Fruit fly (Drosophila melanogaster) whole organism, embryonic: ENCODE data around the gene CG43117.

Experiments used
- Aef1 ChIP-seq: fragments of 200-800 bp; sonication (Bioruptor generic); IDR thresholded peaks from 3 replicates; pipeline ENCODE4 v1.3.6; 2022; ENCODE audit warnings: missing biosample characterization, missing genetic modification characterization
- Awh ChIP-seq: fragments of 200-800 bp; sonication (Bioruptor generic); IDR thresholded peaks from 2 replicates; pipeline ENCODE4, ENCODE4 v1.3.6; 2022; ENCODE audit warnings: missing biosample characterization, missing genetic modification characterization
- B-H2 ChIP-seq: fragments of 200-800 bp; sonication (Bioruptor generic); optimal IDR thresholded peaks from 2 replicates; lab custom pipeline; 2018; ENCODE audit warnings: missing biosample characterization, mild to moderate bottlenecking, missing genetic modification characterization
- CG10654 ChIP-seq: fragments of 200-800 bp; sonication (Bioruptor generic); optimal IDR thresholded peaks from 2 replicates; lab custom pipeline; 2016; ENCODE audit warnings: missing biosample characterization, missing genetic modification characterization
- CG11504 ChIP-seq: fragments of 200-800 bp; sonication (Bioruptor generic); optimal IDR thresholded peaks from 3 replicates; lab custom pipeline; 2019; ENCODE audit warnings: missing biosample characterization, mild to moderate bottlenecking, missing genetic modification characterization, moderate library complexity
- CG11723 ChIP-seq: fragments of 200-800 bp; sonication (Bioruptor generic); optimal IDR thresholded peaks from 2 replicates; lab custom pipeline; 2017; ENCODE audit warnings: missing biosample characterization, mild to moderate bottlenecking, missing genetic modification characterization
- CG12391 ChIP-seq: fragments of 200-800 bp; sonication (Bioruptor generic); optimal IDR thresholded peaks from 3 replicates; lab custom pipeline; 2018; ENCODE audit warnings: missing biosample characterization, mild to moderate bottlenecking, missing genetic modification characterization, moderate library complexity
- CG12744 ChIP-seq: fragments of 200-800 bp; sonication (Bioruptor generic); optimal IDR thresholded peaks from 2 replicates; lab custom pipeline; 2016; ENCODE audit warnings: missing biosample characterization, missing genetic modification characterization
- CG14667 ChIP-seq: fragments of 200-800 bp; sonication (Bioruptor generic); IDR thresholded peaks from 2 replicates; pipeline ENCODE4 v1.3.6; 2022; ENCODE audit warnings: missing biosample characterization, missing genetic modification characterization
- CG17186 ChIP-seq: fragments of 200-800 bp; sonication (Bioruptor generic); optimal IDR thresholded peaks from 3 replicates; lab custom pipeline; 2017; ENCODE audit warnings: missing biosample characterization, missing genetic modification reagents, missing genetic modification characterization
- CG17568 ChIP-seq: fragments of 200-800 bp; sonication (Bioruptor generic); optimal IDR thresholded peaks from 2 replicates; lab custom pipeline; 2018; ENCODE audit warnings: missing biosample characterization, mild to moderate bottlenecking, missing genetic modification characterization, moderate library complexity
- CG2199 ChIP-seq: fragments of 200-800 bp; sonication (Bioruptor generic); IDR thresholded peaks from 3 replicates; pipeline ENCODE4 v1.3.6; 2022; ENCODE audit warnings: missing biosample characterization, missing genetic modification characterization
- CG2712 ChIP-seq: fragments of 200-800 bp; optimal IDR thresholded peaks from 3 replicates; lab custom pipeline; 2019; ENCODE audit warnings: missing biosample characterization, mild to moderate bottlenecking, missing genetic modification characterization, moderate library complexity
- CG32532 ChIP-seq: fragments of 200-800 bp; sonication (Bioruptor generic); IDR thresholded peaks from 2 replicates; pipeline ENCODE4 v1.3.6; 2022; ENCODE audit warnings: missing biosample characterization, missing genetic modification characterization
- CG4820 ChIP-seq: fragments of 200-800 bp; sonication (Bioruptor generic); optimal IDR thresholded peaks from 3 replicates; lab custom pipeline; 2016; ENCODE audit warnings: missing biosample characterization, missing genetic modification characterization
- CG8089 ChIP-seq: fragments of 200-800 bp; sonication (Bioruptor generic); optimal IDR thresholded peaks from 3 replicates; lab custom pipeline; 2016; ENCODE audit warnings: missing biosample characterization, missing genetic modification characterization
- CG8359 ChIP-seq: fragments of 200-800 bp; sonication (Bioruptor generic); optimal IDR thresholded peaks from 2 replicates; lab custom pipeline; 2017; ENCODE audit warnings: missing biosample characterization, mild to moderate bottlenecking, missing genetic modification characterization, borderline replicate concordance
- CG9932 ChIP-seq: fragments of 200-800 bp; sonication (Bioruptor generic); IDR thresholded peaks from 2 replicates; pipeline ENCODE4 v1.3.6; 2022; ENCODE audit warnings: missing biosample characterization, missing genetic modification characterization
- D19A ChIP-seq: fragments of 200-800 bp; optimal IDR thresholded peaks from 3 replicates; lab custom pipeline; 2019; ENCODE audit warnings: missing biosample characterization, mild to moderate bottlenecking, missing genetic modification characterization, moderate library complexity
- Dip2 ChIP-seq: fragments of 200-800 bp; sonication (Bioruptor generic); IDR thresholded peaks from 2 replicates; pipeline ENCODE4 v1.3.6; 2022; ENCODE audit warnings: missing biosample characterization, missing genetic modification characterization
- H15 ChIP-seq: fragments of 200-800 bp; sonication (Bioruptor generic); IDR thresholded peaks from 3 replicates; pipeline ENCODE4 v1.3.6; 2022; ENCODE audit warnings: missing biosample characterization, missing genetic modification characterization
- HLH3B ChIP-seq: fragments of 200-800 bp; sonication (Bioruptor generic); IDR thresholded peaks from 2 replicates; pipeline ENCODE4 v1.3.6; 2022; ENCODE audit warnings: missing biosample characterization, missing genetic modification characterization
- HLH54F ChIP-seq: fragments of 200-800 bp; sonication (Bioruptor generic); optimal IDR thresholded peaks from 3 replicates; lab custom pipeline; 2016; ENCODE audit warnings: missing biosample characterization, missing genetic modification characterization
- HmgZ ChIP-seq: fragments of 200-800 bp; sonication (Bioruptor generic); optimal IDR thresholded peaks from 2 replicates; lab custom pipeline; 2018; ENCODE audit warnings: missing biosample characterization, mild to moderate bottlenecking, missing genetic modification characterization
- Hsf ChIP-seq: fragments of 200-800 bp; sonication (Bioruptor generic); optimal IDR thresholded peaks from 3 replicates; lab custom pipeline; 2016; ENCODE audit warnings: missing biosample characterization, missing genetic modification characterization
- Med ChIP-seq: fragments of 200-800 bp; sonication (Bioruptor generic); peaks from one replicate; lab custom pipeline; 2016; ENCODE audit warnings: missing biosample characterization, missing genetic modification characterization, mild to moderate bottlenecking, inconsistent platforms, moderate library complexity
- Myb ChIP-seq: fragments of 200-800 bp; sonication (Bioruptor generic); optimal IDR thresholded peaks from 2 replicates; lab custom pipeline; 2016; ENCODE audit warnings: missing biosample characterization, missing genetic modification characterization
- Oli ChIP-seq: fragments of 200-800 bp; sonication (Bioruptor generic); optimal IDR thresholded peaks from 2 replicates; lab custom pipeline; 2018; ENCODE audit warnings: missing biosample characterization, mild to moderate bottlenecking, missing genetic modification characterization, moderate library complexity
- Ptx1 ChIP-seq: fragments of 200-800 bp; sonication (Bioruptor generic); IDR thresholded peaks from 2 replicates; pipeline ENCODE4 v1.3.6; 2022; ENCODE audit warnings: missing biosample characterization, missing genetic modification characterization
- Ssrp ChIP-seq: fragments of 200-800 bp; sonication (Bioruptor generic); optimal IDR thresholded peaks from 2 replicates; lab custom pipeline; 2018; ENCODE audit warnings: missing biosample characterization, mild to moderate bottlenecking, missing genetic modification characterization, moderate library complexity
- ac ChIP-seq: fragments of 200-800 bp; sonication (Bioruptor generic); optimal IDR thresholded peaks from 3 replicates; lab custom pipeline; 2017; ENCODE audit warnings: missing biosample characterization, mild to moderate bottlenecking, missing genetic modification characterization
- ash1 ChIP-seq: fragments of 200-800 bp; sonication (Bioruptor generic); optimal IDR thresholded peaks from 2 replicates; lab custom pipeline; 2018; ENCODE audit warnings: missing biosample characterization, mild to moderate bottlenecking, missing genetic modification characterization
- bcd ChIP-seq: fragments of 200-800 bp; sonication (Bioruptor generic); optimal IDR thresholded peaks from 2 replicates; lab custom pipeline; 2017; ENCODE audit warnings: missing biosample characterization, mild to moderate bottlenecking, missing genetic modification characterization
- bowl ChIP-seq: fragments of 200-800 bp; sonication (Bioruptor generic); IDR thresholded peaks from 2 replicates; pipeline ENCODE4 v1.3.6; 2022; ENCODE audit warnings: missing biosample characterization, missing genetic modification characterization
- bsh ChIP-seq, 2 experiments: fragments of 200-800 bp; sonication (Bioruptor generic); optimal IDR thresholded peaks; 2 replicates each; lab custom pipeline; 2017 to 2018; ENCODE audit warnings: mild to moderate bottlenecking in 2 of 2, missing biosample characterization in 2 of 2, missing genetic modification characterization in 2 of 2, moderate library complexity in 1 of 2
- btn ChIP-seq: fragments of 200-800 bp; sonication (Bioruptor generic); optimal IDR thresholded peaks from 2 replicates; lab custom pipeline; 2016; ENCODE audit warnings: missing biosample characterization, missing genetic modification characterization
- chn ChIP-seq: fragments of 200-800 bp; sonication (Bioruptor generic); optimal IDR thresholded peaks from 2 replicates; lab custom pipeline; 2016; ENCODE audit warnings: missing biosample characterization, missing genetic modification characterization
- fd96Cb ChIP-seq: fragments of 200-800 bp; sonication (Bioruptor generic); optimal IDR thresholded peaks from 2 replicates; lab custom pipeline; 2018; ENCODE audit warnings: missing biosample characterization, mild to moderate bottlenecking, missing genetic modification characterization, moderate library complexity
- gem ChIP-seq: fragments of 200-800 bp; sonication (Bioruptor generic); optimal IDR thresholded peaks from 2 replicates; lab custom pipeline; 2019; ENCODE audit warnings: missing biosample characterization, mild to moderate bottlenecking, missing genetic modification characterization, moderate library complexity
- kni ChIP-seq: fragments of 200-800 bp; sonication (Bioruptor generic); optimal IDR thresholded peaks from 3 replicates; lab custom pipeline; 2017; ENCODE audit warnings: mild to moderate bottlenecking, missing biosample characterization, missing genetic modification reagents, missing genetic modification characterization
- mam ChIP-seq: fragments of 200-800 bp; sonication (Bioruptor generic); optimal IDR thresholded peaks from 3 replicates; lab custom pipeline; 2016; ENCODE audit warnings: missing biosample characterization, missing genetic modification characterization
- nau ChIP-seq: fragments of 200-800 bp; sonication (Bioruptor generic); optimal IDR thresholded peaks from 3 replicates; lab custom pipeline; 2017; ENCODE audit warnings: missing biosample characterization, mild to moderate bottlenecking, missing genetic modification characterization, missing genetic modification reagents
- oc ChIP-seq: fragments of 200-800 bp; sonication (Bioruptor generic); optimal IDR thresholded peaks from 2 replicates; lab custom pipeline; 2018; ENCODE audit warnings: missing biosample characterization, mild to moderate bottlenecking, missing genetic modification characterization, moderate library complexity
- rib ChIP-seq: fragments of 200-800 bp; sonication (Bioruptor generic); IDR thresholded peaks from 2 replicates; pipeline ENCODE4 v1.3.6; 2022; ENCODE audit warnings: missing biosample characterization, missing genetic modification characterization
- ro ChIP-seq: fragments of 200-800 bp; sonication (Bioruptor generic); IDR thresholded peaks from 2 replicates; pipeline ENCODE4 v1.3.6; 2022; ENCODE audit warnings: missing biosample characterization, missing genetic modification characterization
- sna ChIP-seq: fragments of 200-800 bp; sonication (Bioruptor generic); IDR thresholded peaks from 2 replicates; pipeline ENCODE4 v1.3.6; 2022; ENCODE audit warnings: missing biosample characterization, missing genetic modification characterization; ENCODE audit not compliant: partially characterized antibody
- sob ChIP-seq: fragments of 200-800 bp; sonication (Bioruptor generic); IDR thresholded peaks from 2 replicates; pipeline ENCODE4 v1.3.6; 2022; ENCODE audit warnings: missing biosample characterization, missing genetic modification characterization
- trem ChIP-seq: fragments of 200-800 bp; optimal IDR thresholded peaks from 3 replicates; lab custom pipeline; 2019; ENCODE audit warnings: missing biosample characterization, mild to moderate bottlenecking, missing genetic modification characterization, moderate library complexity
- tx ChIP-seq: fragments of 200-800 bp; sonication (Bioruptor generic); optimal IDR thresholded peaks from 2 replicates; lab custom pipeline; 2016; ENCODE audit warnings: missing biosample characterization, missing genetic modification characterization
- unc-4 ChIP-seq: fragments of 200-800 bp; sonication (Bioruptor generic); IDR thresholded peaks from 2 replicates; pipeline ENCODE4 v1.3.6; 2022; ENCODE audit warnings: missing biosample characterization, missing genetic modification characterization; ENCODE audit not compliant: partially characterized antibody
- yki ChIP-seq: fragments of >200 bp; optimal IDR thresholded peaks from 3 replicates; lab custom pipeline; 2018

CG43117 gene

dm6 chr3R:26436540-26436939 is 18.1 kb upstream of the CG43117 start (continued):
- TF ChIP-seq btn (GFP tag; lab: Kevin White, UChicago), result no peak
- TF ChIP-seq CG12744 (GFP tag; lab: Kevin White, UChicago), result no peak
- TF ChIP-seq CG4820 (GFP tag; lab: Kevin White, UChicago), result no peak
- no peak for TF ChIP-seq HLH54F (GFP tag; lab: Kevin White, UChicago)
- no peak for TF ChIP-seq Dip2
- TF ChIP-seq ac (GFP tag; lab: Kevin White, UChicago), result no peak
- peak; percentile 57 for TF ChIP-seq Oli (tag; lab: Kevin White, UChicago)
- no peak for TF ChIP-seq CG11723 (GFP tag; lab: Kevin White, UChicago)
- no peak for TF ChIP-seq sna (GFP tag; lab: Robert Waterston, UW)
- peak; percentile 31; the same call in 1 of the 2 replicates for TF ChIP-seq Awh (GFP tag; lab: Robert Waterston, UW)
- TF ChIP-seq fd96Cb (tag; lab: Kevin White, UChicago), result peak; percentile 48
- no peak for TF ChIP-seq ash1 (GFP tag; lab: Kevin White, UChicago)
- TF ChIP-seq CG8359 (GFP tag; lab: Kevin White, UChicago), result no peak
- peak; percentile 24 for TF ChIP-seq D19A (tag; lab: Kevin White, UChicago)
- peak; percentile 34; the same call in 1 of the 2 replicates for TF ChIP-seq sob (GFP tag; lab: Robert Waterston, UW)
- peak; percentile 18 for TF ChIP-seq bcd (GFP tag; lab: Kevin White, UChicago)
- peak; percentile 45 for TF ChIP-seq CG2712 (tag; lab: Kevin White, UChicago)
- TF ChIP-seq unc-4 (GFP tag; lab: Robert Waterston, UW), result no peak
- peak; percentile 16 for TF ChIP-seq chn
- peak; percentile 13 for TF ChIP-seq CG10654 (GFP tag; lab: Kevin White, UChicago)
- peak; percentile 70 for TF ChIP-seq gem (tag; lab: Kevin White, UChicago)
- no peak for TF ChIP-seq yki (lab: Kevin White, UChicago)
- TF ChIP-seq oc, result no peak
- no peak for TF ChIP-seq CG2199
- 0 out of 2 replicates have a peak, but pooled peaks have one; percentile 17 for TF ChIP-seq CG32532
- TF ChIP-seq CG17186, result no peak
- peak; percentile 61 for TF ChIP-seq Hsf
- TF ChIP-seq mam, result peak; percentile 2
- TF ChIP-seq CG11504, result peak; percentile 71
- TF ChIP-seq B-H2 (GFP tag; lab: Kevin White, UChicago), result no peak
- no peak for TF ChIP-seq CG9932 (GFP tag; lab: Robert Waterston, UW)
- TF ChIP-seq trem (tag; lab: Kevin White, UChicago), result peak; percentile 5
- no peak for TF ChIP-seq bowl (GFP tag; lab: Robert Waterston, UW)
- TF ChIP-seq rib (GFP tag; lab: Robert Waterston, UW), result no peak
- peak; percentile 5 for TF ChIP-seq Myb (GFP tag; lab: Kevin White, UChicago)
- TF ChIP-seq ro (GFP tag; lab: Robert Waterston, UW), result no peak
- TF ChIP-seq HLH3B (GFP tag; lab: Robert Waterston, UW), result peak; percentile 50; the same call in 1 of the 2 replicates
- TF ChIP-seq H15, result peak; percentile 48; the same call in 1 of the 3 replicates
- peak; percentile 57 for TF ChIP-seq tx
- TF ChIP-seq nau (GFP tag; lab: Kevin White, UChicago), result peak; percentile 4
- no peak for TF ChIP-seq HmgZ (tag; lab: Kevin White, UChicago)
- TF ChIP-seq Ssrp (tag; lab: Kevin White, UChicago), result peak; percentile 35
- TF ChIP-seq kni (GFP tag; lab: Kevin White, UChicago), result no peak
- no peak for TF ChIP-seq CG17568 (GFP tag; lab: Kevin White, UChicago)
- TF ChIP-seq CG14667 (GFP tag; lab: Robert Waterston, UW), result peak; percentile 37
- TF ChIP-seq Aef1 (GFP tag; lab: Robert Waterston, UW), result peak; percentile 12; the same call in 1 of the 3 replicates
- peak; percentile 45 for TF ChIP-seq Ptx1 (GFP tag; lab: Robert Waterston, UW)
- TF ChIP-seq CG8089 (GFP tag; lab: Kevin White, UChicago), result peak; percentile 39
- peak; percentile 71 for TF ChIP-seq Med (GFP tag; lab: Kevin White, UChicago)
- TF ChIP-seq bsh (GFP tag; optimal IDR thresholded peaks at IDR 0.05; lab: Kevin White, UChicago), result peak in 1 of 2 experiments; percentile 62
- peak; percentile 43 for TF ChIP-seq CG12391 (tag; lab: Kevin White, UChicago)
